Fruit fly (Drosophila melanogaster) whole organism, prepupa: ENCODE data around the gene CG13615.

Experiments used
- CG10669 ChIP-seq: fragments of 200-800 bp; sonication (Bioruptor generic); optimal IDR thresholded peaks from 3 replicates; lab custom pipeline; 2018; ENCODE audit warnings: missing biosample characterization, mild to moderate bottlenecking, missing genetic modification characterization, moderate library complexity
- CG11294 ChIP-seq: fragments of 200-800 bp; sonication (Bioruptor generic); IDR thresholded peaks from 2 replicates; pipeline ENCODE4 v1.3.6; 2022; ENCODE audit warnings: missing biosample characterization, missing genetic modification characterization
- CG11762 ChIP-seq: fragments of 200-800 bp; sonication (Bioruptor generic); optimal IDR thresholded peaks from 3 replicates; lab custom pipeline; 2016; ENCODE audit warnings: missing biosample characterization, missing genetic modification characterization; ENCODE audit not compliant: insufficient read depth
- CG11902 ChIP-seq: fragments of 200-800 bp; sonication (Bioruptor generic); optimal IDR thresholded peaks from 3 replicates; lab custom pipeline; 2016; ENCODE audit warnings: missing biosample characterization, missing genetic modification characterization
- CG31627 ChIP-seq: fragments of 200-800 bp; sonication (Bioruptor generic); optimal IDR thresholded peaks from 3 replicates; lab custom pipeline; 2016; ENCODE audit warnings: missing biosample characterization, missing genetic modification characterization
- CG32006 ChIP-seq: fragments of 200-800 bp; sonication (Bioruptor generic); optimal IDR thresholded peaks from 3 replicates; lab custom pipeline; 2017; ENCODE audit warnings: missing biosample characterization, mild to moderate bottlenecking, missing genetic modification characterization
- CG34406 ChIP-seq: fragments of 200-800 bp; sonication (Bioruptor generic); optimal IDR thresholded peaks from 3 replicates; lab custom pipeline; 2016; ENCODE audit warnings: missing biosample characterization, missing genetic modification characterization
- CG6792 ChIP-seq: fragments of 200-800 bp; sonication (Bioruptor generic); optimal IDR thresholded peaks from 3 replicates; lab custom pipeline; 2016; ENCODE audit warnings: missing biosample characterization, missing genetic modification characterization
- CG8632 ChIP-seq: fragments of 200-800 bp; sonication (Bioruptor generic); optimal IDR thresholded peaks from 3 replicates; lab custom pipeline; 2016; ENCODE audit warnings: missing biosample characterization, missing genetic modification characterization
- CG9139 ChIP-seq: fragments of 200-800 bp; sonication (Bioruptor generic); optimal IDR thresholded peaks from 3 replicates; lab custom pipeline; 2017; ENCODE audit warnings: missing biosample characterization, mild to moderate bottlenecking, missing genetic modification characterization
- Eip78C ChIP-seq: fragments of 200-800 bp; sonication (Bioruptor generic); peaks from one replicate; lab custom pipeline; 2016; ENCODE audit warnings: missing biosample characterization, missing genetic modification characterization
- Ets21C ChIP-seq: fragments of 200-800 bp; sonication (Bioruptor generic); optimal IDR thresholded peaks from 3 replicates; lab custom pipeline; 2016; ENCODE audit warnings: missing biosample characterization, missing genetic modification characterization
- Gug ChIP-seq: fragments of 200-800 bp; sonication (Bioruptor generic); IDR thresholded peaks from 2 replicates; pipeline ENCODE4 v1.3.6; 2022; ENCODE audit warnings: missing biosample characterization, missing genetic modification characterization
- Hr38 ChIP-seq: sonication (Bioruptor generic); optimal IDR thresholded peaks from 2 replicates; lab custom pipeline; 2016; ENCODE audit warnings: missing biosample characterization, missing genetic modification characterization
- Hr4 ChIP-seq: fragments of 200-800 bp; sonication (Bioruptor generic); optimal IDR thresholded peaks from 3 replicates; lab custom pipeline; 2016; ENCODE audit warnings: missing biosample characterization, missing genetic modification characterization
- Lpt ChIP-seq: fragments of 200-800 bp; sonication (Bioruptor generic); optimal IDR thresholded peaks from 3 replicates; lab custom pipeline; 2016; ENCODE audit warnings: missing biosample characterization, missing genetic modification characterization
- OdsH ChIP-seq: fragments of 200-800 bp; sonication (Bioruptor generic); optimal IDR thresholded peaks from 3 replicates; lab custom pipeline; 2016; ENCODE audit warnings: missing biosample characterization, missing genetic modification characterization
- Sox102F ChIP-seq: fragments of 200-800 bp; sonication (Bioruptor generic); optimal IDR thresholded peaks from 2 replicates; lab custom pipeline; 2016; ENCODE audit warnings: missing biosample characterization, mild to moderate bottlenecking, missing genetic modification characterization
- Sox14 ChIP-seq: fragments of 200-800 bp; sonication (Bioruptor generic); optimal IDR thresholded peaks from 3 replicates; lab custom pipeline; 2016; ENCODE audit warnings: missing biosample characterization, missing genetic modification characterization
- Sox15 ChIP-seq: fragments of 200-800 bp; sonication (Bioruptor generic); optimal IDR thresholded peaks from 3 replicates; lab custom pipeline; 2016; ENCODE audit warnings: missing biosample characterization, missing genetic modification characterization
- acj6 ChIP-seq: fragments of 200-800 bp; sonication (Bioruptor generic); optimal IDR thresholded peaks from 3 replicates; lab custom pipeline; 2016; ENCODE audit warnings: missing biosample characterization, missing genetic modification characterization
- cyc ChIP-seq: fragments of 200-800 bp; sonication (Bioruptor generic); optimal IDR thresholded peaks from 3 replicates; lab custom pipeline; 2016; ENCODE audit warnings: missing biosample characterization, missing genetic modification characterization
- dac ChIP-seq: fragments of 200-800 bp; sonication (Bioruptor generic); optimal IDR thresholded peaks from 2 replicates; lab custom pipeline; 2017; ENCODE audit warnings: missing biosample characterization, mild to moderate bottlenecking, missing genetic modification characterization
- esn ChIP-seq: fragments of 200-800 bp; sonication (Bioruptor generic); optimal IDR thresholded peaks from 2 replicates; lab custom pipeline; 2016; ENCODE audit warnings: missing biosample characterization, mild to moderate bottlenecking, missing genetic modification characterization, moderate library complexity
- lz ChIP-seq: fragments of 200-800 bp; sonication (Bioruptor generic); optimal IDR thresholded peaks from 3 replicates; lab custom pipeline; 2016; ENCODE audit warnings: missing biosample characterization, missing genetic modification characterization
- pdm3 ChIP-seq: fragments of 200-800 bp; sonication (Bioruptor generic); optimal IDR thresholded peaks from 3 replicates; lab custom pipeline; 2016; ENCODE audit warnings: missing biosample characterization, missing genetic modification characterization
- salr ChIP-seq, 2 experiments: fragments of 200-800 bp; sonication (Bioruptor generic); optimal IDR thresholded peaks; 3 replicates each; lab custom pipeline; 2016 to 2018; ENCODE audit warnings: missing biosample characterization in 2 of 2, missing genetic modification characterization in 2 of 2, mild to moderate bottlenecking in 1 of 2
- svp ChIP-seq: fragments of 200-800 bp; sonication (Bioruptor generic); peaks from one replicate; lab custom pipeline; 2016; ENCODE audit warnings: missing biosample characterization, missing genetic modification characterization
- vri ChIP-seq: fragments of 200-800 bp; sonication (Bioruptor generic); optimal IDR thresholded peaks from 3 replicates; lab custom pipeline; 2016; ENCODE audit warnings: missing biosample characterization, mild to moderate bottlenecking, missing genetic modification characterization

CG13615 gene

dm6 chr3R:24390239-24390638 is at the start of gene CG13615, which contains the start of gene CG5768:
Gene CG13615 (plus strand): TSS chr3R:24390518.
Gene CG5768 (minus strand): TSS chr3R:24390339.
- TF ChIP-seq Eip78C (no peak), salr (GFP tag; optimal IDR thresholded peaks at IDR 0.05; lab: Kevin White, UChicago) (no peak), CG34406 (GFP tag; lab: Kevin White, UChicago) (no peak)
- TF ChIP-seq, all 60 proteins: peak for 0

DNA sequence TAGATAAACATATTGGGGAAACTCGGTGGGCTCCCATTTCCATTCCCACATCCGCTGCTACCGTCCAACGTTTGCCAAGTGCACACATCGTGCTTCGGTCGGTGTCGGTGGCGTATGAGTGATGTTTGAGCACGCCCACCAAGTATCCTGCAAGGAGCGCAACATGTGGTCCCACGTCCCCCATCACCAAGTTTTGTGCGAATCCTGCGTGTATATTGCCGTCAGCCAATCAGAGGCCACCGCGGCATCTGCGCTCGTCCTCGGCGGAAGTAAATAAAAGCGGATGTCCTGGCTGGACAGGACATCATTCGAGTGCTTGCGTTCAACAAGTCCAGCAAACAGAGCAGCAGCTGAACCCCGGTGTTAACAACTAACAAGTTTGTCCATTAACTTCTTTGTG is 49.1 kb upstream of the CG13615 start, which contains the start of gene Ms:
Gene Ms (plus strand): TSS at position 301 of the 400 bp plus-strand sequence.
- TF ChIP-seq pdm3 = no peak
- TF ChIP-seq CG11762 = no peak
- TF ChIP-seq Hr38 = no peak
- no peak for TF ChIP-seq CG31627 (GFP tag; lab: Kevin White, UChicago)
- TF ChIP-seq CG8632 (GFP tag; lab: Kevin White, UChicago) = no peak
- no peak for TF ChIP-seq dac (GFP tag; lab: Kevin White, UChicago)
- no peak for TF ChIP-seq Ets21C (GFP tag; lab: Kevin White, UChicago)
- no peak for TF ChIP-seq cyc (GFP tag; lab: Kevin White, UChicago)
- no peak for TF ChIP-seq acj6 (GFP tag; lab: Kevin White, UChicago)
- TF ChIP-seq Hr4 (GFP tag; lab: Kevin White, UChicago) = no peak

dm6 chr3R:24348420-24349190 is 41.7 kb upstream of the CG13615 start, which contains the start of the genes CG5746 and CG6454:
Gene CG5746 (minus strand): TSS chr3R:24348791.
Gene CG6454 (plus strand): TSS chr3R:24349182.
- peak; percentile 79 for TF ChIP-seq CG31627 (GFP tag; lab: Kevin White, UChicago)
- no peak for TF ChIP-seq svp (GFP tag; lab: Kevin White, UChicago)
- peak; percentile 44 for TF ChIP-seq CG11902 (GFP tag; lab: Kevin White, UChicago)
- TF ChIP-seq Lpt (GFP tag; lab: Kevin White, UChicago) = no peak
- no peak for TF ChIP-seq acj6 (GFP tag; lab: Kevin White, UChicago)
- 0 out of 2 replicates have a peak, but pooled peaks have one; percentile 9 for TF ChIP-seq Gug (GFP tag; lab: Robert Waterston, UW)
- TF ChIP-seq cyc (GFP tag; lab: Kevin White, UChicago) = peak; percentile 61
- TF ChIP-seq CG10669 (GFP tag; lab: Kevin White, UChicago) = no peak
- peak; percentile 47 for TF ChIP-seq Sox15 (GFP tag; lab: Kevin White, UChicago)
- peak; percentile 18; the same call in 1 of the 2 replicates for TF ChIP-seq CG11294 (GFP tag; lab: Robert Waterston, UW)
- TF ChIP-seq lz (GFP tag; lab: Kevin White, UChicago) = peak; percentile 75
- peak; percentile 76 for TF ChIP-seq esn (GFP tag; lab: Kevin White, UChicago)

- TF ChIP-seq dac (GFP tag; lab: Kevin White, UChicago) (no peak), pdm3 (no peak), OdsH (GFP tag; lab: Kevin White, UChicago) (no peak), salr (GFP tag; optimal IDR thresholded peaks at IDR 0.05; lab: Kevin White, UChicago) (no peak), Sox102F (no peak)
Observed at dm6 chr3R:24353448-24353847, 36.9 kb upstream of the CG13615 start.

DNA sequence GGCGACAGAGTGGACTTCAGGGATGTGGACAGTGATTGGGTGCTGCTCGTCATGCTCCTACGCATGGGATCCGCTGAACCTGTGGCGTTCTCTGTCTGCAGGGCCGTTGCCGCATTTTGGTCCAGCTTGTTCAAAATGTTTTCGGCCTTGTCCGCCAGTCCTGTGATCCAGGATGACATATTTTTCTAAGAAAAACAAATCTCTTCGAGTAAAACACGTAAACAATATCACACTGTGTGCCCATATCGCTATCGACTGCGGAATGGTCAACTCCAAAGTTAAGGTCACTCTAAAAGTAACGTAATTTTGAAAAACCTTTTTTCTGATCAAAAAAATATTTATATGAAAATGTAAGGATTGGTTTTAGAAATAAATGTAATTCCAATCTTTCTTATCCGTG is 32.6 kb upstream of the CG13615 start, which contains the start of gene Golgin84:
Gene Golgin84 (minus strand): TSS at position 241 of the 400 bp plus-strand sequence.
- TF ChIP-seq dac (GFP tag; lab: Kevin White, UChicago) (no peak), CG8632 (GFP tag; lab: Kevin White, UChicago) (no peak), CG11902 (GFP tag; lab: Kevin White, UChicago) (no peak), vri (GFP tag; lab: Kevin White, UChicago) (no peak), CG6792 (no peak), CG11294 (GFP tag; lab: Robert Waterston, UW) (no peak), CG9139 (no peak), salr (GFP tag; optimal IDR thresholded peaks at IDR 0.05; lab: Kevin White, UChicago) (no peak), CG11762 (no peak)

dm6 chr3R:24359957-24360356 is 30.4 kb upstream of the CG13615 start, which contains the start of gene CG18528:
Gene CG18528 (minus strand): TSS chr3R:24360144.
- TF ChIP-seq CG32006 (GFP tag; lab: Kevin White, UChicago) = no peak
- peak; percentile 97 for TF ChIP-seq Sox14 (GFP tag; lab: Kevin White, UChicago)
